Fruit fly (Drosophila melanogaster): ENCODE measurements around the gene Cyp4ac2.

dm6 chr2L:5260267-5260666 is 5.9 kb upstream of the Cyp4ac2 start:
- TF ChIP-seq CG7045 (GFP tag; optimal IDR thresholded peaks at IDR 0.05) (no peak), Clk (GFP tag; optimal IDR thresholded peaks at IDR 0.05) (no peak), kay (GFP tag; ENCODE audit: borderline replicate concordance) (no peak), CG11617 (GFP tag; optimal IDR thresholded peaks at IDR 0.05) (no peak), Hr96 (GFP tag; optimal IDR thresholded peaks at IDR 0.05) (no peak), cnc (optimal IDR thresholded peaks at IDR 0.05) (no peak), CG5204 (GFP tag; optimal IDR thresholded peaks at IDR 0.05) (no peak), CG14711 (tag; optimal IDR thresholded peaks at IDR 0.05) (no peak)

Data from whole organism, adult.